Worm (Caenorhabditis elegans): ENCODE data around the gene F23H11.2.

- no peak for TF ChIP-seq zag-1 (tag; optimal IDR thresholded peaks at IDR 0.05)
- no peak for TF ChIP-seq nhr-21 (tag; optimal IDR thresholded peaks at IDR 0.05)
- no peak for TF ChIP-seq elt-3 (tag; optimal IDR thresholded peaks at IDR 0.05)
- TF ChIP-seq unc-62 (GFP tag; optimal IDR thresholded peaks at IDR 0.05), result no peak
- TF ChIP-seq elt-1 (tag; optimal IDR thresholded peaks at IDR 0.05), result no peak
- TF ChIP-seq nhr-77 (tag; optimal IDR thresholded peaks at IDR 0.05), result no peak
- no peak for TF ChIP-seq unc-55 (GFP tag; optimal IDR thresholded peaks at IDR 0.05)
- no peak for TF ChIP-seq lin-13 (GFP tag; optimal IDR thresholded peaks at IDR 0.05)
- no peak for TF ChIP-seq ztf-11 (tag; optimal IDR thresholded peaks at IDR 0.05)
- no peak for TF ChIP-seq lin-39 (tag; optimal IDR thresholded peaks at IDR 0.05)
- TF ChIP-seq nhr-11 (tag; optimal IDR thresholded peaks at IDR 0.05), result no peak
Measured at ce11 chrIII:900134-900533, 4.6 kb downstream of the F23H11.2 start.

Measured in whole organism, L2 larva.